Worm (Caenorhabditis elegans) whole organism, L4 larva: Measurements from ENCODE around the gene pqn-36.

Experiments used
- D1046.2 ChIP-seq: fragments of 200-800 bp; sonication (Bioruptor generic); IDR thresholded peaks from 2 replicates; pipeline ENCODE4 v1.3.6; 2022; ENCODE audit warnings: missing genetic modification characterization, missing compliant biosample characterization
- ceh-44 ChIP-seq: fragments of 200-800 bp; sonication (Bioruptor generic); IDR thresholded peaks from 2 replicates; pipeline ENCODE4 v1.3.6; 2022; ENCODE audit warnings: missing genetic modification reagents, missing genetic modification characterization, missing compliant biosample characterization
- daf-16 ChIP-seq, 3 experiments: sonication (generic microtip); optimal IDR thresholded peaks; 2 replicates each; lab custom pipeline; 2016 to 2017; ENCODE audit warnings: missing genetic modification characterization in 3 of 3, missing genetic modification reagents in 3 of 3, mild to moderate bottlenecking in 2 of 3, missing compliant biosample characterization in 2 of 3, missing biosample characterization in 1 of 3, moderate library complexity in 1 of 3
- dmd-6 ChIP-seq: fragments of 200-800 bp; sonication (Bioruptor generic); IDR thresholded peaks from 2 replicates; pipeline ENCODE4 v1.3.6; 2022; ENCODE audit warnings: missing genetic modification reagents, missing genetic modification characterization, missing compliant biosample characterization
- egl-43 ChIP-seq: fragments of 200-800 bp; sonication (Bioruptor generic); IDR thresholded peaks from 2 replicates; pipeline ENCODE4 v1.3.6; 2022; ENCODE audit warnings: missing genetic modification reagents, missing genetic modification characterization, missing compliant biosample characterization
- hmg-1.1 ChIP-seq: fragments of 200-800 bp; sonication (Bioruptor generic); IDR thresholded peaks from 2 replicates; pipeline ENCODE4 v1.3.6; 2022; ENCODE audit warnings: missing genetic modification reagents, missing genetic modification characterization, missing compliant biosample characterization
- mdt-29 ChIP-seq: fragments of 200-800 bp; sonication (Bioruptor generic); IDR thresholded peaks from 2 replicates; pipeline ENCODE4 v1.3.6; 2022; ENCODE audit warnings: missing genetic modification reagents, missing genetic modification characterization, missing compliant biosample characterization
- nhr-41 ChIP-seq: fragments of 200-800 bp; sonication (Bioruptor generic); IDR thresholded peaks from 2 replicates; pipeline ENCODE4 v1.3.6; 2022; ENCODE audit warnings: missing genetic modification reagents, missing genetic modification characterization, missing compliant biosample characterization
- nhr-42 ChIP-seq: fragments of 200-800 bp; sonication (Bioruptor generic); IDR thresholded peaks from 2 replicates; pipeline ENCODE4 v1.3.6; 2022; ENCODE audit warnings: missing genetic modification characterization, missing compliant biosample characterization
- rbr-2 ChIP-seq: sonication (generic microtip); optimal IDR thresholded peaks from 2 replicates; lab custom pipeline; 2016; ENCODE audit warnings: missing genotype, missing genetic modification characterization, missing compliant biosample characterization
- set-16 ChIP-seq: fragments of 200-800 bp; sonication (Bioruptor generic); IDR thresholded peaks from 2 replicates; pipeline ENCODE4 v1.3.6; 2022; ENCODE audit warnings: missing genetic modification reagents, missing genetic modification characterization, missing compliant biosample characterization
- snpc-4 ChIP-seq: fragments of 150-350 bp; optimal IDR thresholded peaks from 2 replicates; lab custom pipeline; 2014; ENCODE audit warnings: missing biosample characterization, missing genetic modification characterization
- spr-1 ChIP-seq: sonication (generic microtip); optimal IDR thresholded peaks from 2 replicates; lab custom pipeline; 2016; ENCODE audit warnings: mild to moderate bottlenecking, missing genetic modification characterization, missing compliant biosample characterization
- vab-7 ChIP-seq: fragments of 200-800 bp; sonication (Bioruptor generic); IDR thresholded peaks from 2 replicates; pipeline ENCODE4 v1.3.6; 2022; ENCODE audit warnings: missing genetic modification reagents, missing genetic modification characterization, missing compliant biosample characterization
- zfp-3 ChIP-seq: fragments of 200-800 bp; sonication (Bioruptor generic); conservative IDR thresholded peaks from 2 replicates; pipeline ENCODE4 v1.3.6; 2022; ENCODE audit warnings: missing genetic modification reagents, missing genetic modification characterization, missing compliant biosample characterization

The pqn-36 gene

ce11 chrX:15362152-15362922, 53.0 kb downstream of the pqn-36 start:
- TF ChIP-seq dmd-6 (GFP tag; lab: Robert Waterston, UW) (0 out of 2 replicates have a peak, but pooled peaks have one; percentile 19), ceh-44 (no peak), mdt-29 (GFP tag; lab: Robert Waterston, UW) (peak; percentile 49; the same call in 1 of the 2 replicates), zfp-3 (GFP tag; lab: Robert Waterston, UW) (no peak), nhr-42 (GFP tag; lab: Robert Waterston, UW) (0 out of 2 replicates have a peak, but pooled peaks have one; percentile 29), egl-43 (GFP tag; lab: Robert Waterston, UW) (0 out of 2 replicates have a peak, but pooled peaks have one; percentile 45), daf-16 (GFP tag; optimal IDR thresholded peaks at IDR 0.05; lab: Kevin White, UChicago) (no peak), daf-16 (tag; optimal IDR thresholded peaks at IDR 0.05; lab: Kevin White, UChicago) (no peak), vab-7 (GFP tag; lab: Robert Waterston, UW) (0 out of 2 replicates have a peak, but pooled peaks have one; percentile 16), spr-1 (tag; lab: Kevin White, UChicago) (peak; percentile 18), hmg-1.1 (no peak), snpc-4 (tag; lab: Kevin White, UChicago) (peak; percentile 46), rbr-2 (peak; percentile 8), set-16 (GFP tag; lab: Robert Waterston, UW) (peak; percentile 75), D1046.2 (GFP tag; lab: Robert Waterston, UW) (0 out of 2 replicates have a peak, but pooled peaks have one; percentile 56), nhr-41 (GFP tag; lab: Robert Waterston, UW) (0 out of 2 replicates have a peak, but pooled peaks have one; percentile 24)
